Worm (Caenorhabditis elegans) whole organism, L4/young adult: Measurements from ENCODE around the gene T09A5.15.

ENCODE experiments used
- W03F9.2 ChIP-seq: fragments of 150-350 bp; optimal IDR thresholded peaks from 2 replicates; lab custom pipeline; 2014; ENCODE audit warnings: missing biosample characterization, missing genetic modification characterization
- dao-5 ChIP-seq: sonication (generic microtip); optimal IDR thresholded peaks from 2 replicates; lab custom pipeline; 2016; ENCODE audit warnings: missing genotype, missing genetic modification characterization, moderate library complexity, missing compliant biosample characterization

DNA sequence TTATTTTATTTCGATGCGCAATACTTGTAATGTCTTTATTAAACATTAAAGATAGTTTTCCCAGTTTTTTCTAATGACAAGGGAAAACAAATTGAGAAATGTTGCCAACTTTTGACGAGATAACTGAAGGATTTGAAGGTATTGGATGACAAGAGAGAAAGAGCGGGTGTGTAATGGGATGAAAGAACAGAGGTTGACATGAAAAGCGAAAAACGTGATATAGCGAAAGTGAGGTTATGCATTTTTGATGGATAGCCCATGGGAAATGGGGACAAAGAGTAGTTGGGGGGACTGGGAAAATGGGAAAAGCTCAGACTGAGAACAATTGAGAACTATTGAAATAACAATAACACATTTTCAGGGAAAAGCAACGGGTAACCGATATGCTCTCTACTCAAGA lies 37.4 kb downstream of the T09A5.15 start:
- no peak for TF ChIP-seq W03F9.2 (tag; lab: Kevin White, UChicago)
- TF ChIP-seq dao-5 (tag; lab: Kevin White, UChicago): no peak
